Worm (Caenorhabditis elegans) whole organism, L3 larva: ENCODE data around the gene ect-2.
A peak's percentile ranks its signal among the peaks of the same experiment; 100 is the strongest.

Source experiments
- ZK546.5 ChIP-seq: sonication (generic microtip); optimal IDR thresholded peaks from 2 replicates; lab custom pipeline; 2017; ENCODE audit warnings: missing biosample characterization, missing genetic modification characterization
- snpc-4 ChIP-seq: fragments of 150-350 bp; optimal IDR thresholded peaks from 2 replicates; lab custom pipeline; 2014; ENCODE audit warnings: missing biosample characterization, missing genetic modification characterization

ce11 chrII:10819928-10820423 lies 36.2 kb upstream of the ect-2 start, which contains the start of gene R06F6.8:
- no peak for TF ChIP-seq ZK546.5 (tag; lab: Kevin White, UChicago)
- peak; percentile 20 for TF ChIP-seq snpc-4 (tag; lab: Kevin White, UChicago)
